Fruit fly (Drosophila melanogaster) whole organism, embryonic: ENCODE data around the gene lgs.

ENCODE experiments used
- CG10366 ChIP-seq: fragments of 200-800 bp; sonication (Bioruptor generic); IDR thresholded peaks from 2 replicates; pipeline ENCODE4 v1.3.6; 2022; ENCODE audit warnings: missing biosample characterization, missing genetic modification characterization
- CG11398 ChIP-seq: fragments of 200-800 bp; sonication (Bioruptor generic); optimal IDR thresholded peaks from 2 replicates; lab custom pipeline; 2016; ENCODE audit warnings: missing biosample characterization, missing genetic modification characterization
- CG11504 ChIP-seq: fragments of 200-800 bp; sonication (Bioruptor generic); optimal IDR thresholded peaks from 3 replicates; lab custom pipeline; 2019; ENCODE audit warnings: missing biosample characterization, mild to moderate bottlenecking, missing genetic modification characterization, moderate library complexity
- CG11560 ChIP-seq: fragments of 200-800 bp; sonication (Bioruptor generic); IDR thresholded peaks from 3 replicates; pipeline ENCODE4 v1.3.6; 2022; ENCODE audit warnings: missing biosample characterization, missing genetic modification characterization
- CG12155 ChIP-seq: fragments of 200-800 bp; sonication (Bioruptor generic); optimal IDR thresholded peaks from 3 replicates; lab custom pipeline; 2016; ENCODE audit warnings: missing biosample characterization, missing genetic modification characterization
- CG12391 ChIP-seq: fragments of 200-800 bp; sonication (Bioruptor generic); optimal IDR thresholded peaks from 3 replicates; lab custom pipeline; 2018; ENCODE audit warnings: missing biosample characterization, mild to moderate bottlenecking, missing genetic modification characterization, moderate library complexity
- CG12769 ChIP-seq: fragments of 200-800 bp; sonication (Bioruptor generic); optimal IDR thresholded peaks from 2 replicates; lab custom pipeline; 2019; ENCODE audit warnings: missing biosample characterization, mild to moderate bottlenecking, missing genetic modification characterization, moderate library complexity
- CG1603 ChIP-seq: fragments of 200-800 bp; sonication (Bioruptor generic); optimal IDR thresholded peaks from 2 replicates; lab custom pipeline; 2019; ENCODE audit warnings: missing biosample characterization, mild to moderate bottlenecking, missing genetic modification characterization, moderate library complexity
- CG1647 ChIP-seq: fragments of 200-800 bp; sonication (Bioruptor generic); optimal IDR thresholded peaks from 3 replicates; lab custom pipeline; 2016; ENCODE audit warnings: missing biosample characterization, missing genetic modification characterization
- CG17912 ChIP-seq: fragments of 200-800 bp; sonication (Bioruptor generic); optimal IDR thresholded peaks from 2 replicates; lab custom pipeline; 2018; ENCODE audit warnings: missing biosample characterization, mild to moderate bottlenecking, missing genetic modification characterization
- CG2202 ChIP-seq: fragments of 200-800 bp; sonication (Bioruptor generic); optimal IDR thresholded peaks from 2 replicates; lab custom pipeline; 2018; ENCODE audit warnings: missing biosample characterization, mild to moderate bottlenecking, missing genetic modification characterization
- CG2678 ChIP-seq: fragments of 200-800 bp; sonication (Bioruptor generic); optimal IDR thresholded peaks from 3 replicates; lab custom pipeline; 2019; ENCODE audit warnings: missing biosample characterization, mild to moderate bottlenecking, missing genetic modification characterization, moderate library complexity
- CG6683 ChIP-seq: fragments of 200-800 bp; sonication (Bioruptor generic); optimal IDR thresholded peaks from 2 replicates; lab custom pipeline; 2017; ENCODE audit warnings: missing biosample characterization, mild to moderate bottlenecking, missing genetic modification characterization, missing genetic modification reagents
- CG7372 ChIP-seq: fragments of 200-800 bp; sonication (Bioruptor generic); IDR thresholded peaks from 2 replicates; pipeline ENCODE4 v1.3.6; 2022; ENCODE audit warnings: missing biosample characterization, missing genetic modification characterization
- CG9609 ChIP-seq: fragments of 200-800 bp; sonication (Bioruptor generic); optimal IDR thresholded peaks from 3 replicates; lab custom pipeline; 2016; ENCODE audit warnings: missing biosample characterization, missing genetic modification characterization
- CoRest ChIP-seq: fragments of 200-800 bp; sonication (Bioruptor generic); optimal IDR thresholded peaks from 3 replicates; lab custom pipeline; 2018; ENCODE audit warnings: missing biosample characterization, mild to moderate bottlenecking, missing genetic modification characterization, moderate library complexity
- Dbx ChIP-seq: fragments of 200-800 bp; sonication (Bioruptor generic); IDR thresholded peaks from 3 replicates; pipeline ENCODE4 v1.3.6; 2022; ENCODE audit warnings: missing biosample characterization, missing genetic modification characterization
- Doc2 ChIP-seq: fragments of 200-800 bp; sonication (Bioruptor generic); IDR thresholded peaks from 2 replicates; pipeline ENCODE4 v1.3.6; 2022; ENCODE audit warnings: missing biosample characterization, missing genetic modification characterization
- E2f2 ChIP-seq: fragments of 200-800 bp; sonication (Bioruptor generic); IDR thresholded peaks from 2 replicates; pipeline ENCODE4 v1.3.6; 2022; ENCODE audit warnings: missing biosample characterization, missing genetic modification characterization
- Ets65A ChIP-seq: fragments of 200-800 bp; sonication (Bioruptor generic); peaks from one replicate; lab custom pipeline; 2016; ENCODE audit warnings: missing biosample characterization, missing genetic modification characterization
- Gsc ChIP-seq: fragments of 200-800 bp; sonication (Bioruptor generic); IDR thresholded peaks from 2 replicates; pipeline ENCODE4 v1.3.6; 2022; ENCODE audit warnings: missing biosample characterization, missing genetic modification characterization
- Hmr ChIP-seq: fragments of 200-800 bp; sonication (Bioruptor generic); optimal IDR thresholded peaks from 3 replicates; lab custom pipeline; 2017; ENCODE audit warnings: mild to moderate bottlenecking, missing biosample characterization, missing genetic modification reagents, missing genetic modification characterization
- Hr51 ChIP-seq, 2 experiments: fragments of 200-800 bp; sonication (Bioruptor generic); optimal IDR thresholded peaks; 2 replicates in 1 of 2; 3 replicates in 1 of 2; lab custom pipeline; 2016 to 2018; ENCODE audit warnings: missing biosample characterization in 2 of 2, missing genetic modification characterization in 2 of 2, mild to moderate bottlenecking in 1 of 2, moderate library complexity in 1 of 2
- Lhr ChIP-seq: fragments of 200-800 bp; sonication (Bioruptor generic); optimal IDR thresholded peaks from 3 replicates; lab custom pipeline; 2017; ENCODE audit warnings: mild to moderate bottlenecking, missing biosample characterization, missing genetic modification reagents, missing genetic modification characterization
- Mrtf ChIP-seq: fragments of 200-800 bp; sonication (Bioruptor generic); IDR thresholded peaks from 3 replicates; pipeline ENCODE4 v1.3.6; 2022; ENCODE audit warnings: missing biosample characterization, missing genetic modification characterization
- Nf-YB ChIP-seq: fragments of 200-800 bp; sonication (Bioruptor generic); optimal IDR thresholded peaks from 3 replicates; lab custom pipeline; 2019; ENCODE audit warnings: missing biosample characterization, mild to moderate bottlenecking, missing genetic modification characterization, moderate library complexity
- NfI ChIP-seq: fragments of 200-800 bp; sonication (Bioruptor generic); optimal IDR thresholded peaks from 3 replicates; lab custom pipeline; 2018; ENCODE audit warnings: missing biosample characterization, mild to moderate bottlenecking, missing genetic modification characterization, moderate library complexity
- Oli ChIP-seq: fragments of 200-800 bp; sonication (Bioruptor generic); optimal IDR thresholded peaks from 2 replicates; lab custom pipeline; 2018; ENCODE audit warnings: missing biosample characterization, mild to moderate bottlenecking, missing genetic modification characterization, moderate library complexity
- Poxn ChIP-seq: fragments of 200-800 bp; sonication (Bioruptor generic); IDR thresholded peaks from 2 replicates; pipeline ENCODE4 v1.3.6; 2022; ENCODE audit warnings: missing biosample characterization, missing genetic modification characterization
- Xrp1 ChIP-seq: fragments of 200-800 bp; sonication (Bioruptor generic); IDR thresholded peaks from 2 replicates; pipeline ENCODE4 v1.3.6; 2022; ENCODE audit warnings: missing biosample characterization, missing genetic modification characterization
- ash1 ChIP-seq: fragments of 200-800 bp; sonication (Bioruptor generic); optimal IDR thresholded peaks from 2 replicates; lab custom pipeline; 2018; ENCODE audit warnings: missing biosample characterization, mild to moderate bottlenecking, missing genetic modification characterization
- bab2 ChIP-seq: fragments of 200-800 bp; sonication (Bioruptor generic); optimal IDR thresholded peaks from 2 replicates; lab custom pipeline; 2016; ENCODE audit warnings: missing biosample characterization, missing genetic modification characterization
- chinmo ChIP-seq: fragments of 200-800 bp; sonication (Bioruptor generic); IDR thresholded peaks from 4 replicates; pipeline ENCODE4 v1.3.6; 2022; ENCODE audit warnings: missing biosample characterization, missing genetic modification characterization; ENCODE audit not compliant: partially characterized antibody
- crc ChIP-seq: fragments of 200-800 bp; sonication (Bioruptor generic); optimal IDR thresholded peaks from 2 replicates; lab custom pipeline; 2016; ENCODE audit warnings: missing biosample characterization, missing genetic modification characterization
- emc ChIP-seq: fragments of 200-800 bp; sonication (Bioruptor generic); optimal IDR thresholded peaks from 2 replicates; lab custom pipeline; 2016; ENCODE audit warnings: missing biosample characterization, missing genetic modification characterization
- eve ChIP-seq, 2 experiments: fragments of >200 bp; optimal IDR thresholded peaks; 2 replicates each; lab custom pipeline; 2017; ENCODE audit warnings: missing biosample characterization in 2 of 2, missing genetic modification characterization in 2 of 2
- fru ChIP-seq: fragments of >200 bp; optimal IDR thresholded peaks from 2 replicates; lab custom pipeline; 2017
- fu2 ChIP-seq: fragments of 200-800 bp; sonication (Bioruptor generic); optimal IDR thresholded peaks from 2 replicates; lab custom pipeline; 2016; ENCODE audit warnings: missing biosample characterization, missing genetic modification characterization
- gce ChIP-seq: fragments of 200-800 bp; sonication (Bioruptor generic); IDR thresholded peaks from 3 replicates; pipeline ENCODE4 v1.3.6; 2022; ENCODE audit warnings: missing biosample characterization, missing genetic modification characterization
- hkb ChIP-seq, 2 experiments: fragments of 200-800 bp in 1 of 2; fragments of >200 bp in 1 of 2; sonication (Bioruptor generic) in 1 of 2; IDR thresholded peaks in 1 of 2; optimal IDR thresholded peaks in 1 of 2; 2 replicates each; pipeline versions ENCODE4 v1.3.6 to Lab custom; 2017 to 2022; ENCODE audit warnings: missing biosample characterization in 1 of 2, missing genetic modification characterization in 1 of 2
- lab ChIP-seq: fragments of 200-800 bp; sonication (Bioruptor generic); optimal IDR thresholded peaks from 3 replicates; lab custom pipeline; 2017; ENCODE audit warnings: missing biosample characterization, missing genetic modification characterization, mild to moderate bottlenecking, moderate library complexity, missing genetic modification reagents
- lilli ChIP-seq: fragments of 200-800 bp; sonication (Bioruptor generic); optimal IDR thresholded peaks from 3 replicates; lab custom pipeline; 2016; ENCODE audit warnings: missing biosample characterization, missing genetic modification characterization
- mam ChIP-seq: fragments of 200-800 bp; sonication (Bioruptor generic); optimal IDR thresholded peaks from 3 replicates; lab custom pipeline; 2016; ENCODE audit warnings: missing biosample characterization, missing genetic modification characterization
- p53 ChIP-seq: fragments of 200-800 bp; sonication (Bioruptor generic); optimal IDR thresholded peaks from 2 replicates; lab custom pipeline; 2016; ENCODE audit warnings: missing biosample characterization, missing genetic modification characterization
- pho ChIP-seq: fragments of 200-800 bp; sonication (Bioruptor generic); optimal IDR thresholded peaks from 2 replicates; lab custom pipeline; 2016; ENCODE audit warnings: missing biosample characterization, missing genetic modification characterization
- slp2 ChIP-seq: fragments of 200-800 bp; sonication (Bioruptor generic); optimal IDR thresholded peaks from 2 replicates; lab custom pipeline; 2016; ENCODE audit warnings: missing biosample characterization, missing genetic modification characterization
- tgo ChIP-seq: fragments of 200-800 bp; sonication (Bioruptor generic); IDR thresholded peaks from 3 replicates; pipeline ENCODE4 v1.3.6; 2022; ENCODE audit warnings: missing biosample characterization, missing genetic modification characterization
- zfh1 ChIP-seq: fragments of 200-800 bp; sonication (Bioruptor generic); IDR thresholded peaks from 3 replicates; pipeline ENCODE4 v1.3.6; 2022; ENCODE audit warnings: missing biosample characterization, missing genetic modification characterization
- zfh2 ChIP-seq: fragments of 200-800 bp; sonication (Bioruptor generic); optimal IDR thresholded peaks from 2 replicates; lab custom pipeline; 2016; ENCODE audit warnings: missing biosample characterization, missing genetic modification characterization

lgs gene

dm6 chr4:488828-489560, 45.3 kb upstream of the lgs start, which contains the start of gene Asator (continued):
- TF ChIP-seq CG9609 (peak; percentile 77), p53 (GFP tag; lab: Kevin White, UChicago) (peak; percentile 95), ash1 (peak; percentile 40), mam (GFP tag; lab: Kevin White, UChicago) (peak; percentile 72), CG2678 (tag; lab: Kevin White, UChicago) (peak; percentile 69), CG2202 (peak; percentile 3), CG7372 (0 out of 2 replicates have a peak, but pooled peaks have one; percentile 30), CG11504 (peak; percentile 61), tgo (GFP tag; lab: Robert Waterston, UW) (peak; percentile 42; the same call in 2 of the 3 replicates), CG17912 (GFP tag; lab: Kevin White, UChicago) (no peak), Lhr (GFP tag; lab: Kevin White, UChicago) (no peak), Xrp1 (GFP tag; lab: Robert Waterston, UW) (peak; percentile 72; the same call in 1 of the 2 replicates), fru (lab: Kevin White, UChicago) (no peak), Gsc (no peak), lilli (GFP tag; lab: Kevin White, UChicago) (peak; percentile 82), CG11398 (GFP tag; lab: Kevin White, UChicago) (peak; percentile 28), crc (peak; percentile 34), Poxn (GFP tag; lab: Robert Waterston, UW) (no peak), CG1647 (GFP tag; lab: Kevin White, UChicago) (peak; percentile 34), Oli (tag; lab: Kevin White, UChicago) (peak; percentile 47), bab2 (GFP tag; lab: Kevin White, UChicago) (peak; percentile 67), hkb (optimal IDR thresholded peaks at IDR 0.05; lab: Kevin White, UChicago) (no peak), hkb (GFP tag; IDR thresholded peaks at IDR 0.05; lab: Robert Waterston, UW) (peak; percentile 65), E2f2 (peak; percentile 16; the same call in 1 of the 2 replicates), Hmr (GFP tag; lab: Kevin White, UChicago) (peak; percentile 77), Ets65A (GFP tag; lab: Kevin White, UChicago) (peak; percentile 54), CG12391 (tag; lab: Kevin White, UChicago) (peak; percentile 67), CG12769 (tag; lab: Kevin White, UChicago) (peak; percentile 70), gce (GFP tag; lab: Robert Waterston, UW) (0 out of 3 replicates have a peak, but pooled peaks have one; percentile 44), pho (GFP tag; lab: Kevin White, UChicago) (peak; percentile 43), emc (GFP tag; lab: Kevin White, UChicago) (peak; percentile 6), NfI (GFP tag; lab: Kevin White, UChicago) (peak; percentile 47), CG11560 (tag; lab: Robert Waterston, UW) (no peak), Nf-YB (GFP tag; lab: Kevin White, UChicago) (peak; percentile 13), slp2 (GFP tag; lab: Kevin White, UChicago) (peak; percentile 20), chinmo (GFP tag; lab: Robert Waterston, UW) (0 out of 4 replicates have a peak, but pooled peaks have one; percentile 50), zfh1 (GFP tag; lab: Robert Waterston, UW) (peak; percentile 67), Hr51 (GFP tag; optimal IDR thresholded peaks at IDR 0.05; lab: Kevin White, UChicago) (peak; percentile 56 to 70), Doc2 (GFP tag; lab: Robert Waterston, UW) (no peak), CG6683 (GFP tag; lab: Kevin White, UChicago) (peak; percentile 49), CoRest (tag; lab: Kevin White, UChicago) (no peak), CG10366 (peak; percentile 41; the same call in 1 of the 2 replicates), Mrtf (no peak; the same call in 2 of the 3 replicates), Dbx (peak; percentile 58; the same call in 1 of the 3 replicates), zfh2 (GFP tag; lab: Kevin White, UChicago) (peak; percentile 78), CG1603 (peak; percentile 54), CG12155 (GFP tag; lab: Kevin White, UChicago) (peak; percentile 64), lab (GFP tag; lab: Kevin White, UChicago) (peak; percentile 80), fu2 (peak; percentile 8), eve (GFP tag; optimal IDR thresholded peaks at IDR 0.05; lab: Kevin White, UChicago) (no peak)
